Worm (Caenorhabditis elegans) whole organism, L2 larva: ENCODE data around the gene clec-230.

Experiments used
- C34F6.9 ChIP-seq: fragments of 150-350 bp; optimal IDR thresholded peaks from 2 replicates; lab custom pipeline; 2014; ENCODE audit warnings: missing biosample characterization, missing genetic modification characterization
- R02D3.7 ChIP-seq: fragments of 150-350 bp; optimal IDR thresholded peaks from 2 replicates; lab custom pipeline; 2014; ENCODE audit warnings: missing biosample characterization, missing genetic modification characterization
- Y55F3AM.14 ChIP-seq: fragments of 200-800 bp; sonication (Bioruptor generic); optimal IDR thresholded peaks from 2 replicates; lab custom pipeline; 2018; ENCODE audit warnings: mild to moderate bottlenecking, missing genetic modification characterization, missing compliant biosample characterization
- ZK546.5 ChIP-seq: sonication (generic microtip); optimal IDR thresholded peaks from 2 replicates; lab custom pipeline; 2017; ENCODE audit warnings: missing biosample characterization, missing genetic modification characterization
- ama-1 ChIP-seq: fragments of 150-350 bp; optimal IDR thresholded peaks from 2 replicates; lab custom pipeline; 2018; ENCODE audit warnings: inconsistent platforms
- ceh-16 ChIP-seq: fragments of 150-350 bp; optimal IDR thresholded peaks from 2 replicates; lab custom pipeline; 2014; ENCODE audit warnings: missing biosample characterization, missing genetic modification characterization
- ceh-82 ChIP-seq: fragments of 150-350 bp; optimal IDR thresholded peaks from 2 replicates; lab custom pipeline; 2014; ENCODE audit warnings: missing biosample characterization, missing genetic modification characterization
- crh-2 ChIP-seq: sonication (generic microtip); optimal IDR thresholded peaks from 2 replicates; lab custom pipeline; 2017; ENCODE audit warnings: missing biosample characterization, missing genetic modification characterization
- egl-27 ChIP-seq: sonication (generic microtip); optimal IDR thresholded peaks from 3 replicates; lab custom pipeline; 2017; ENCODE audit warnings: missing biosample characterization, missing genetic modification reagents, missing genetic modification characterization
- elt-1 ChIP-seq: fragments of 150-350 bp; optimal IDR thresholded peaks from 2 replicates; lab custom pipeline; 2014; ENCODE audit warnings: missing biosample characterization, missing genetic modification characterization
- fos-1 ChIP-seq: fragments of 150-350 bp; optimal IDR thresholded peaks from 2 replicates; lab custom pipeline; 2014; ENCODE audit warnings: missing biosample characterization, missing genetic modification characterization
- gmeb-1 ChIP-seq: fragments of 150-350 bp; optimal IDR thresholded peaks from 2 replicates; lab custom pipeline; 2014; ENCODE audit warnings: missing biosample characterization, missing genetic modification characterization
- lin-11 ChIP-seq: fragments of 150-350 bp; sonication (generic microtip); optimal IDR thresholded peaks from 2 replicates; lab custom pipeline; 2014; ENCODE audit warnings: missing biosample characterization, missing genetic modification characterization, inconsistent platforms, mixed read lengths
- lin-13 ChIP-seq: fragments of 150-350 bp; optimal IDR thresholded peaks from 2 replicates; lab custom pipeline; 2014; ENCODE audit warnings: missing biosample characterization, missing genetic modification reagents, missing genetic modification characterization
- lin-39 ChIP-seq: fragments of 150-350 bp; optimal IDR thresholded peaks from 2 replicates; lab custom pipeline; 2014; ENCODE audit warnings: missing biosample characterization, missing genetic modification reagents, missing genetic modification characterization
- lsy-2 ChIP-seq, 2 experiments: fragments of 150-350 bp in 1 of 2; sonication (generic microtip) in 1 of 2; optimal IDR thresholded peaks; 2 replicates each; lab custom pipeline; 2014 to 2017; ENCODE audit warnings: missing biosample characterization in 2 of 2, missing genetic modification characterization in 2 of 2
- mbf-1 ChIP-seq: sonication (generic microtip); optimal IDR thresholded peaks from 2 replicates; lab custom pipeline; 2017; ENCODE audit warnings: missing biosample characterization, missing genetic modification characterization
- nhr-10 ChIP-seq: sonication (generic microtip); optimal IDR thresholded peaks from 2 replicates; lab custom pipeline; 2017; ENCODE audit warnings: missing biosample characterization, missing genetic modification characterization
- nhr-11 ChIP-seq: fragments of 150-350 bp; optimal IDR thresholded peaks from 2 replicates; lab custom pipeline; 2014; ENCODE audit warnings: missing biosample characterization, missing genetic modification characterization
- nhr-12 ChIP-seq: fragments of 150-350 bp; optimal IDR thresholded peaks from 2 replicates; lab custom pipeline; 2014; ENCODE audit warnings: missing biosample characterization, missing genetic modification characterization
- nhr-129 ChIP-seq: fragments of 150-350 bp; optimal IDR thresholded peaks from 2 replicates; lab custom pipeline; 2014; ENCODE audit warnings: missing biosample characterization, missing genetic modification characterization
- nhr-21 ChIP-seq: fragments of 150-350 bp; optimal IDR thresholded peaks from 2 replicates; lab custom pipeline; 2014; ENCODE audit warnings: missing biosample characterization, missing genetic modification characterization
- nhr-237 ChIP-seq: fragments of 150-350 bp; optimal IDR thresholded peaks from 2 replicates; lab custom pipeline; 2014; ENCODE audit warnings: missing biosample characterization, missing genetic modification characterization
- nhr-77 ChIP-seq: fragments of 150-350 bp; optimal IDR thresholded peaks from 2 replicates; lab custom pipeline; 2014; ENCODE audit warnings: missing biosample characterization, missing genetic modification characterization
- peb-1 ChIP-seq: fragments of 150-350 bp; optimal IDR thresholded peaks from 2 replicates; lab custom pipeline; 2014; ENCODE audit warnings: missing biosample characterization, missing genetic modification characterization
- sma-3 ChIP-seq: sonication (generic microtip); optimal IDR thresholded peaks from 2 replicates; lab custom pipeline; 2016; ENCODE audit warnings: missing genetic modification reagents, missing genetic modification characterization, missing compliant biosample characterization
- unc-39 ChIP-seq: fragments of 150-350 bp; optimal IDR thresholded peaks from 2 replicates; lab custom pipeline; 2014; ENCODE audit warnings: missing biosample characterization, missing genetic modification characterization
- unc-55 ChIP-seq: fragments of 150-350 bp; sonication (generic microtip); optimal IDR thresholded peaks from 3 replicates; lab custom pipeline; 2014; ENCODE audit warnings: missing biosample characterization, missing genetic modification reagents, missing genetic modification characterization
- unc-62 ChIP-seq: fragments of 150-350 bp; optimal IDR thresholded peaks from 2 replicates; lab custom pipeline; 2014; ENCODE audit warnings: missing biosample characterization, missing genetic modification reagents, missing genetic modification characterization
- zag-1 ChIP-seq: fragments of 150-350 bp; optimal IDR thresholded peaks from 2 replicates; lab custom pipeline; 2014; ENCODE audit warnings: missing biosample characterization, missing genetic modification characterization
- ztf-1 ChIP-seq: fragments of 200-800 bp; sonication (Bioruptor generic); conservative IDR thresholded peaks from 2 replicates; pipeline ENCODE4 v1.3.6; 2022; ENCODE audit warnings: missing genetic modification characterization, missing compliant biosample characterization
- ztf-11 ChIP-seq: sonication (generic microtip); optimal IDR thresholded peaks from 2 replicates; lab custom pipeline; 2017; ENCODE audit warnings: missing biosample characterization, missing genetic modification characterization
- ztf-4 ChIP-seq: fragments of 150-350 bp; optimal IDR thresholded peaks from 2 replicates; lab custom pipeline; 2014; ENCODE audit warnings: missing biosample characterization, missing genetic modification characterization

clec-230 gene

ce11 chrV:15349044-15349443 lies at the start of gene clec-230:
Gene clec-230 (minus strand): TSS chrV:15349144.
- TF ChIP-seq nhr-129 (tag; lab: Kevin White, UChicago) (no peak), nhr-21 (tag; lab: Kevin White, UChicago) (no peak), crh-2 (tag; lab: Kevin White, UChicago) (no peak), ztf-1 (GFP tag; lab: Robert Waterston, UW) (no peak), egl-27 (tag; lab: Kevin White, UChicago) (no peak), ztf-4 (tag; lab: Kevin White, UChicago) (no peak), sma-3 (GFP tag; lab: Kevin White, UChicago) (no peak), fos-1 (tag; lab: Kevin White, UChicago) (no peak), elt-1 (tag; lab: Kevin White, UChicago) (no peak)

- no peak for TF ChIP-seq nhr-237
- TF ChIP-seq nhr-129 (tag; lab: Kevin White, UChicago): no peak
- no peak for TF ChIP-seq gmeb-1 (tag; lab: Kevin White, UChicago)
- TF ChIP-seq lin-11 (tag; lab: Kevin White, UChicago): no peak
- no peak for TF ChIP-seq nhr-11 (tag; lab: Kevin White, UChicago)
- no peak for TF ChIP-seq ceh-16 (tag; lab: Kevin White, UChicago)
- TF ChIP-seq ama-1 (lab: Kevin White, UChicago): no peak
- TF ChIP-seq mbf-1 (tag; lab: Kevin White, UChicago): no peak
- no peak for TF ChIP-seq sma-3 (GFP tag; lab: Kevin White, UChicago)
- no peak for TF ChIP-seq lsy-2 (tag; optimal IDR thresholded peaks at IDR 0.05; lab: Kevin White, UChicago)
- no peak for TF ChIP-seq unc-62 (GFP tag; lab: Kevin White, UChicago)
- TF ChIP-seq Y55F3AM.14: no peak
- no peak for TF ChIP-seq ztf-11 (tag; lab: Kevin White, UChicago)
Observed at ce11 chrV:15398728-15399127, 49.8 kb upstream of the clec-230 start, which contains the start of gene fbxa-199. Gene fbxa-199 (minus strand): TSS chrV:15398828.

ce11 chrV:15397139-15397538 lies 48.2 kb upstream of the clec-230 start:
- no peak for TF ChIP-seq R02D3.7 (tag; lab: Kevin White, UChicago)
- no peak for TF ChIP-seq nhr-21 (tag; lab: Kevin White, UChicago)
- no peak for TF ChIP-seq ZK546.5 (tag; lab: Kevin White, UChicago)
- TF ChIP-seq, all 48 proteins: peak for 0

ce11 chrV:15395347-15395746 lies 46.4 kb upstream of the clec-230 start, which contains the start of gene cyb-3:
Gene cyb-3 (plus strand): TSS chrV:15395696.
- TF ChIP-seq lin-13 (GFP tag; lab: Kevin White, UChicago) (no peak), nhr-77 (tag; lab: Kevin White, UChicago) (no peak)

- TF ChIP-seq lsy-2 (tag; optimal IDR thresholded peaks at IDR 0.05; lab: Kevin White, UChicago) (peak in 1 of 2 experiments; percentile 23), zag-1 (tag; lab: Kevin White, UChicago) (no peak), lin-13 (GFP tag; lab: Kevin White, UChicago) (peak; percentile 28), nhr-10 (tag; lab: Kevin White, UChicago) (no peak), nhr-237 (no peak), gmeb-1 (tag; lab: Kevin White, UChicago) (peak; percentile 68), peb-1 (tag; lab: Kevin White, UChicago) (no peak), C34F6.9 (tag; lab: Kevin White, UChicago) (no peak), unc-55 (GFP tag; lab: Kevin White, UChicago) (peak; percentile 5)
- TF ChIP-seq, all 48 proteins: peak for 4
Observed at ce11 chrV:15394906-15395305, 46.0 kb upstream of the clec-230 start, which contains the start of gene T06E6.1. Gene T06E6.1 (minus strand): TSS chrV:15394961.

ce11 chrV:15392064-15392463 lies 43.1 kb upstream of the clec-230 start:
- TF ChIP-seq nhr-12 (tag; lab: Kevin White, UChicago) (no peak), nhr-129 (tag; lab: Kevin White, UChicago) (no peak), ceh-82 (tag; lab: Kevin White, UChicago) (no peak), nhr-21 (tag; lab: Kevin White, UChicago) (no peak), unc-39 (tag; lab: Kevin White, UChicago) (no peak), lin-39 (tag; lab: Kevin White, UChicago) (no peak), sma-3 (GFP tag; lab: Kevin White, UChicago) (no peak), egl-27 (tag; lab: Kevin White, UChicago) (no peak)
